Worm (Caenorhabditis elegans) whole organism, L1 larva: Measurements from ENCODE around the gene F37H8.6.

ENCODE experiments used
- C16A3.4 ChIP-seq: fragments of 150-350 bp; optimal IDR thresholded peaks from 2 replicates; lab custom pipeline; 2014; ENCODE audit warnings: missing biosample characterization, missing genetic modification characterization
- C34B4.2 ChIP-seq: sonication (generic microtip); optimal IDR thresholded peaks from 2 replicates; lab custom pipeline; 2017; ENCODE audit warnings: mild to moderate bottlenecking, missing genetic modification characterization, missing compliant biosample characterization
- F16B12.6 ChIP-seq: fragments of 150-350 bp; optimal IDR thresholded peaks from 2 replicates; lab custom pipeline; 2014; ENCODE audit warnings: missing biosample characterization, missing genetic modification characterization
- Y116A8C.19 ChIP-seq: sonication (generic microtip); optimal IDR thresholded peaks from 2 replicates; lab custom pipeline; 2016; ENCODE audit warnings: missing compliant biosample characterization, missing genetic modification characterization, borderline replicate concordance
- alr-1 ChIP-seq: fragments of 200-800 bp; sonication (Bioruptor generic); optimal IDR thresholded peaks from 2 replicates; lab custom pipeline; 2018; ENCODE audit warnings: borderline replicate concordance, mild to moderate bottlenecking, missing genetic modification characterization, missing compliant biosample characterization
- aly-2 ChIP-seq: fragments of 150-350 bp; optimal IDR thresholded peaks from 2 replicates; lab custom pipeline; 2014; ENCODE audit warnings: missing biosample characterization, missing genetic modification characterization
- ama-1 ChIP-seq: fragments of 150-350 bp; optimal IDR thresholded peaks from 2 replicates; lab custom pipeline; 2014
- blmp-1 ChIP-seq: fragments of 150-350 bp; optimal IDR thresholded peaks from 2 replicates; lab custom pipeline; 2014; ENCODE audit warnings: missing biosample characterization, missing genetic modification characterization
- ceh-63 ChIP-seq: fragments of 200-800 bp; sonication (Bioruptor generic); optimal IDR thresholded peaks from 2 replicates; lab custom pipeline; 2018; ENCODE audit warnings: mild to moderate bottlenecking, missing genetic modification characterization, missing compliant biosample characterization
- ceh-88 ChIP-seq: fragments of 200-800 bp; sonication (Bioruptor generic); IDR thresholded peaks from 2 replicates; pipeline ENCODE4 v1.3.6; 2022; ENCODE audit warnings: missing genetic modification characterization, missing compliant biosample characterization
- ceh-90 ChIP-seq: sonication (generic microtip); optimal IDR thresholded peaks from 2 replicates; lab custom pipeline; 2016; ENCODE audit warnings: missing genetic modification characterization, missing compliant biosample characterization
- dpl-1 ChIP-seq, 3 experiments: fragments of 150-350 bp in 2 of 3; sonication (generic microtip) in 1 of 3; optimal IDR thresholded peaks; 2 replicates each; lab custom pipeline; 2014 to 2017; ENCODE audit warnings: missing biosample characterization in 3 of 3, missing genetic modification characterization in 3 of 3, missing genetic modification reagents in 3 of 3
- dsc-1 ChIP-seq: sonication (generic microtip); optimal IDR thresholded peaks from 2 replicates; lab custom pipeline; 2016; ENCODE audit warnings: mild to moderate bottlenecking, missing genetic modification characterization, missing compliant biosample characterization
- efl-1 ChIP-seq, 4 experiments: fragments of 150-350 bp; optimal IDR thresholded peaks in 3 of 4; peaks in 1 of 4; 1 replicate in 1 of 4; 2 replicates in 3 of 4; lab custom pipeline; 2014; ENCODE audit warnings: missing biosample characterization in 2 of 4, missing genetic modification characterization in 2 of 4, missing genetic modification reagents in 2 of 4
- egl-13 ChIP-seq: sonication (generic microtip); optimal IDR thresholded peaks from 2 replicates; lab custom pipeline; 2016; ENCODE audit warnings: missing genotype, missing genetic modification reagents, missing genetic modification characterization, missing compliant biosample characterization
- grh-1 ChIP-seq: fragments of 200-800 bp; sonication (Bioruptor generic); IDR thresholded peaks from 2 replicates; pipeline ENCODE4 v1.3.6; 2022; ENCODE audit warnings: missing genetic modification reagents, missing genetic modification characterization, missing compliant biosample characterization
- hlh-4 ChIP-seq: sonication (generic microtip); optimal IDR thresholded peaks from 2 replicates; lab custom pipeline; 2016; ENCODE audit warnings: mild to moderate bottlenecking, missing genetic modification characterization, missing compliant biosample characterization
- hpl-2 ChIP-seq: fragments of 150-350 bp; optimal IDR thresholded peaks from 2 replicates; lab custom pipeline; 2014; ENCODE audit warnings: missing biosample characterization, missing genetic modification reagents, missing genetic modification characterization
- isw-1 ChIP-seq: fragments of 200-800 bp; sonication (Bioruptor generic); IDR thresholded peaks from 2 replicates; pipeline ENCODE4 v1.3.6; 2022; ENCODE audit warnings: missing genetic modification characterization, missing compliant biosample characterization
- lin-14 ChIP-seq: fragments of 200-800 bp; sonication (Bioruptor generic); optimal IDR thresholded peaks from 2 replicates; lab custom pipeline; 2018; ENCODE audit warnings: mild to moderate bottlenecking, missing genetic modification characterization, moderate library complexity, missing compliant biosample characterization
- lin-15B ChIP-seq: fragments of 150-350 bp; sonication (generic microtip); optimal IDR thresholded peaks from 3 replicates; lab custom pipeline; 2014; ENCODE audit warnings: missing biosample characterization, missing genetic modification characterization
- lin-35 ChIP-seq, 2 experiments: fragments of 150-350 bp; optimal IDR thresholded peaks; 2 replicates each; lab custom pipeline; 2014; ENCODE audit warnings: missing biosample characterization in 2 of 2, missing genetic modification characterization in 2 of 2, missing genetic modification reagents in 2 of 2
- lin-39 ChIP-seq: fragments of 150-350 bp; optimal IDR thresholded peaks from 2 replicates; lab custom pipeline; 2014; ENCODE audit warnings: missing biosample characterization, missing genetic modification reagents, missing genetic modification characterization
- lir-3 ChIP-seq: sonication (generic microtip); optimal IDR thresholded peaks from 2 replicates; lab custom pipeline; 2016; ENCODE audit warnings: mild to moderate bottlenecking, missing genetic modification characterization, moderate library complexity, missing compliant biosample characterization; ENCODE audit not compliant: poor library complexity
- lsy-2 ChIP-seq, 2 experiments: fragments of 150-350 bp; optimal IDR thresholded peaks; 2 replicates each; lab custom pipeline; 2014; ENCODE audit warnings: missing biosample characterization in 2 of 2, missing genetic modification characterization in 2 of 2
- mef-2 ChIP-seq: fragments of 150-350 bp; optimal IDR thresholded peaks from 2 replicates; lab custom pipeline; 2014; ENCODE audit warnings: missing biosample characterization, missing genetic modification characterization
- mep-1 ChIP-seq: fragments of 150-350 bp; optimal IDR thresholded peaks from 2 replicates; lab custom pipeline; 2014; ENCODE audit warnings: missing biosample characterization, missing genetic modification characterization
- nhr-19 ChIP-seq: fragments of 200-800 bp; sonication (Bioruptor generic); conservative IDR thresholded peaks from 2 replicates; pipeline ENCODE4 v1.3.6; 2022; ENCODE audit warnings: missing genetic modification characterization, missing compliant biosample characterization
- nhr-20 ChIP-seq: sonication (generic microtip); optimal IDR thresholded peaks from 2 replicates; lab custom pipeline; 2016; ENCODE audit warnings: mild to moderate bottlenecking, missing genetic modification characterization, missing compliant biosample characterization
- nhr-47 ChIP-seq: sonication (generic microtip); optimal IDR thresholded peaks from 2 replicates; lab custom pipeline; 2016; ENCODE audit warnings: mild to moderate bottlenecking, missing genetic modification characterization, moderate library complexity, missing compliant biosample characterization
- nhr-71 ChIP-seq: sonication (generic microtip); optimal IDR thresholded peaks from 2 replicates; lab custom pipeline; 2016; ENCODE audit warnings: mild to moderate bottlenecking, missing genetic modification characterization, moderate library complexity, missing compliant biosample characterization
- nhr-76 ChIP-seq: sonication (generic microtip); optimal IDR thresholded peaks from 2 replicates; lab custom pipeline; 2017; ENCODE audit warnings: missing biosample characterization, missing genetic modification characterization
- nhr-84 ChIP-seq: sonication (generic microtip); optimal IDR thresholded peaks from 2 replicates; lab custom pipeline; 2017; ENCODE audit warnings: missing biosample characterization, missing genetic modification characterization
- nhr-85 ChIP-seq: sonication (generic microtip); peaks from one replicate; lab custom pipeline; 2016; ENCODE audit warnings: missing genetic modification characterization, inconsistent platforms, missing compliant biosample characterization
- nhr-90 ChIP-seq: sonication (generic microtip); optimal IDR thresholded peaks from 2 replicates; lab custom pipeline; 2016; ENCODE audit warnings: mild to moderate bottlenecking, missing genetic modification characterization, missing compliant biosample characterization; ENCODE audit not compliant: poor library complexity
- pag-3 ChIP-seq: sonication (generic microtip); optimal IDR thresholded peaks from 2 replicates; lab custom pipeline; 2017; ENCODE audit warnings: missing genetic modification characterization, mild to moderate bottlenecking, missing compliant biosample characterization, antibody characterized with exemption, borderline replicate concordance; ENCODE audit not compliant: insufficient read depth
- rnt-1 ChIP-seq: sonication (generic microtip); optimal IDR thresholded peaks from 2 replicates; lab custom pipeline; 2016; ENCODE audit warnings: mild to moderate bottlenecking, missing genetic modification characterization, moderate library complexity, missing compliant biosample characterization
- skn-1 ChIP-seq: fragments of 150-350 bp; optimal IDR thresholded peaks from 2 replicates; lab custom pipeline; 2014; ENCODE audit warnings: missing biosample characterization, missing genetic modification characterization
- snpc-4 ChIP-seq: fragments of 150-350 bp; optimal IDR thresholded peaks from 2 replicates; lab custom pipeline; 2014; ENCODE audit warnings: missing biosample characterization, missing genetic modification characterization
- snu-23 ChIP-seq: sonication (generic microtip); optimal IDR thresholded peaks from 2 replicates; lab custom pipeline; 2016; ENCODE audit warnings: missing genetic modification characterization, missing compliant biosample characterization
- sox-4 ChIP-seq: sonication (generic microtip); optimal IDR thresholded peaks from 2 replicates; lab custom pipeline; 2016; ENCODE audit warnings: missing genetic modification characterization, missing compliant biosample characterization
- sptf-1 ChIP-seq: fragments of 150-350 bp; optimal IDR thresholded peaks from 2 replicates; lab custom pipeline; 2014; ENCODE audit warnings: missing biosample characterization, missing genetic modification characterization
- swsn-7 ChIP-seq: sonication (generic microtip); optimal IDR thresholded peaks from 2 replicates; lab custom pipeline; 2016; ENCODE audit warnings: missing genetic modification characterization, missing compliant biosample characterization
- tlp-1 ChIP-seq: fragments of 150-350 bp; optimal IDR thresholded peaks from 2 replicates; lab custom pipeline; 2014; ENCODE audit warnings: missing biosample characterization, missing genetic modification characterization
- unc-130 ChIP-seq: fragments of 150-350 bp; optimal IDR thresholded peaks from 2 replicates; lab custom pipeline; 2017; ENCODE audit warnings: missing biosample characterization, missing genetic modification characterization, inconsistent platforms
- unc-30 ChIP-seq: sonication (generic microtip); optimal IDR thresholded peaks from 2 replicates; lab custom pipeline; 2017; ENCODE audit warnings: missing biosample characterization, missing genetic modification characterization
- unc-86 ChIP-seq: sonication (generic microtip); optimal IDR thresholded peaks from 2 replicates; lab custom pipeline; 2016; ENCODE audit warnings: missing genetic modification characterization, missing compliant biosample characterization
- vab-15 ChIP-seq: sonication (generic microtip); optimal IDR thresholded peaks from 2 replicates; lab custom pipeline; 2017; ENCODE audit warnings: missing genotype, mild to moderate bottlenecking, missing genetic modification characterization, missing compliant biosample characterization
- xbp-1 ChIP-seq: sonication (generic microtip); optimal IDR thresholded peaks from 2 replicates; lab custom pipeline; 2016; ENCODE audit warnings: missing genetic modification characterization, missing compliant biosample characterization
- ztf-11 ChIP-seq, 2 experiments: sonication (generic microtip); optimal IDR thresholded peaks; 2 replicates each; lab custom pipeline; 2016 to 2017; ENCODE audit warnings: missing genetic modification characterization in 2 of 2, missing biosample characterization in 1 of 2, missing compliant biosample characterization in 1 of 2

Gene F37H8.6

DNA sequence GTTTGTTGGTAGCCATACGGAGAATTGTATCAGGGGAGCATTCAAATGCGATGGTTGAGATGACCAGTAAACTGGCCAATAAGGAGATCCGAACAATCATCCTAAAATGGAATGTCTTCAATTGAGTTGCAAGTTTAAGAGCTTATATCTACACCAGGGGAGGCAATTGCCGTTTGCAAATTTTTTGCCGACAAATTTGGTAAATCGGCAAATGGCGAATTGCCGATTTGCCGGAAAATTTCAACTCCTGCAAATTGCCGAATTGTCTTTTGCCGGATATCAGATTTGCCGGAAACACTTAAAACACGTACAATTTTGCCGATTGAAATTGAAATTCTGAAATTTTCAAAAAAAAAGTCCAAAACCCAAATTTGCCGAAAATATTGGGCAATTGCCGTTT, 42.4 kb downstream of the F37H8.6 start, which contains the start of gene F40F8.5:
F40F8.5 (minus strand) TSS at position 101 of the 400 bp plus-strand sequence.
- TF ChIP-seq unc-30 (tag; lab: Kevin White, UChicago) = no peak
- no peak for TF ChIP-seq ama-1
- no peak for TF ChIP-seq nhr-71 (tag; lab: Kevin White, UChicago)
- TF ChIP-seq lin-14 = no peak
- TF ChIP-seq sox-4 (tag; lab: Kevin White, UChicago) = no peak
- no peak for TF ChIP-seq unc-86 (tag; lab: Kevin White, UChicago)
- no peak for TF ChIP-seq hpl-2 (GFP tag; lab: Kevin White, UChicago)
- no peak for TF ChIP-seq lin-39 (tag; lab: Kevin White, UChicago)
- no peak for TF ChIP-seq lin-15B (tag; lab: Kevin White, UChicago)
- TF ChIP-seq nhr-76 (tag; lab: Kevin White, UChicago) = no peak
- no peak for TF ChIP-seq ztf-11 (tag; optimal IDR thresholded peaks at IDR 0.05; lab: Kevin White, UChicago)
- no peak for TF ChIP-seq vab-15 (tag; lab: Kevin White, UChicago)
- TF ChIP-seq F16B12.6 = no peak
- no peak for TF ChIP-seq nhr-84
- TF ChIP-seq nhr-90 (tag; lab: Kevin White, UChicago) = no peak
- TF ChIP-seq xbp-1 (tag; lab: Kevin White, UChicago) = no peak
- TF ChIP-seq, all 84 proteins: peak for 0

DNA sequence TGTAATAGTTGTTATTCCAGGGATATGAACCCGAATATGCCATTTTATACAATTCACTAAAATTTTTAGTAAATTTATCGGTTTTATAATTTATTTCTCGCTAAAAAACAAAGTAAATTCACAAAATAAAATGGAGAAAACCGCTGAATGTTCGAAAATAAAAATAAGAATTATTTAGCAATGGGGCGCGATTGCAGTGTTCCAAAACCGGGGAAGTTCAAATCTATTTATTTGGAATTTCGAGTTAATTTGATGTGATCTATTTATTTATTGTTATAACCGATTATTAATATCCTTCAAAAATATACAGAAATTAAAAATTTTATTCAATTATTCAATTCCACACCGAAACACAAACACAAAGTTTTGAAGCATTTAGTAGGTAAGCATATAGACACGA, 44.7 kb downstream of the F37H8.6 start, which contains the start of gene F40F8.11:
F40F8.11 (minus strand) TSS at position 49 of the 400 bp plus-strand sequence.
- no peak for TF ChIP-seq aly-2 (tag; lab: Kevin White, UChicago)
- TF ChIP-seq nhr-47 (tag; lab: Kevin White, UChicago) = peak; percentile 53
- no peak for TF ChIP-seq hpl-2 (GFP tag; lab: Kevin White, UChicago)
- peak; percentile 49 to 88 for TF ChIP-seq efl-1 (optimal IDR thresholded peaks at IDR 0.05; lab: Kevin White, UChicago)
- TF ChIP-seq efl-1 (GFP tag; optimal IDR thresholded peaks at IDR 0.05 in 1 of 2; lab: Kevin White, UChicago) = peak; percentile 90 to 99
- TF ChIP-seq snu-23 (GFP tag; lab: Kevin White, UChicago) = peak; percentile 55
- peak; percentile 2 for TF ChIP-seq lir-3
- no peak for TF ChIP-seq grh-1 (GFP tag; lab: Robert Waterston, UW)
- TF ChIP-seq ama-1 = no peak
- no peak for TF ChIP-seq sox-4 (tag; lab: Kevin White, UChicago)
- TF ChIP-seq xbp-1 (tag; lab: Kevin White, UChicago) = peak; percentile 21
- TF ChIP-seq nhr-20 (tag; lab: Kevin White, UChicago) = peak; percentile 39
- peak; percentile 57 for TF ChIP-seq skn-1 (tag; lab: Kevin White, UChicago)
- TF ChIP-seq C16A3.4 = peak; percentile 62
- TF ChIP-seq C34B4.2 (tag; lab: Kevin White, UChicago) = no peak
- TF ChIP-seq lsy-2 (tag; optimal IDR thresholded peaks at IDR 0.05; lab: Kevin White, UChicago) = peak; percentile 66 to 78
- no peak for TF ChIP-seq ceh-63 (GFP tag; lab: Kevin White, UChicago)
- TF ChIP-seq pag-3 (tag; lab: Kevin White, UChicago) = no peak
- no peak for TF ChIP-seq mef-2 (tag; lab: Kevin White, UChicago)
- peak; percentile 24 for TF ChIP-seq rnt-1 (tag; lab: Kevin White, UChicago)
- no peak for TF ChIP-seq ceh-90
- TF ChIP-seq nhr-71 (tag; lab: Kevin White, UChicago) = peak; percentile 59
- TF ChIP-seq snpc-4 (tag; lab: Kevin White, UChicago) = no peak
- TF ChIP-seq mep-1 (tag; lab: Kevin White, UChicago) = peak; percentile 56
- TF ChIP-seq dsc-1 (tag; lab: Kevin White, UChicago) = peak; percentile 30
- no peak for TF ChIP-seq egl-13 (tag; lab: Kevin White, UChicago)
- TF ChIP-seq lin-15B (tag; lab: Kevin White, UChicago) = no peak
- TF ChIP-seq alr-1 (tag; lab: Kevin White, UChicago) = no peak
- TF ChIP-seq lin-35 (GFP tag; optimal IDR thresholded peaks at IDR 0.05; lab: Kevin White, UChicago) = peak; percentile 89 to 95
- no peak for TF ChIP-seq sptf-1 (tag; lab: Kevin White, UChicago)
- TF ChIP-seq Y116A8C.19 = no peak
- TF ChIP-seq swsn-7 = peak; percentile 20
- TF ChIP-seq nhr-85 = peak; percentile 76
- peak; percentile 3 for TF ChIP-seq unc-86 (tag; lab: Kevin White, UChicago)
- TF ChIP-seq hlh-4 (tag; lab: Kevin White, UChicago) = no peak
- TF ChIP-seq isw-1 (GFP tag; lab: Robert Waterston, UW) = 0 out of 2 replicates have a peak, but pooled peaks have one; percentile 1
- TF ChIP-seq dpl-1 (GFP tag; optimal IDR thresholded peaks at IDR 0.05; lab: Kevin White, UChicago) = peak; percentile 80 to 91 (median 88)
- TF ChIP-seq nhr-90 (tag; lab: Kevin White, UChicago) = no peak
- no peak for TF ChIP-seq unc-130
- peak; percentile 35 for TF ChIP-seq blmp-1 (tag; lab: Kevin White, UChicago)
- no peak for TF ChIP-seq ceh-88
- TF ChIP-seq tlp-1 = no peak
- TF ChIP-seq nhr-19 (GFP tag; lab: Robert Waterston, UW) = peak; percentile 28; the same call in 1 of the 2 replicates
